Worm (Caenorhabditis elegans) whole organism, L4 larva: ENCODE measurements around the gene mtr-4.
A peak's percentile ranks its signal among the peaks of the same experiment; 100 is the strongest.

Experiments
- F10B5.3 ChIP-seq: sonication (generic microtip); optimal IDR thresholded peaks from 2 replicates; lab custom pipeline; 2016; ENCODE audit warnings: mild to moderate bottlenecking, missing genetic modification characterization, missing compliant biosample characterization
- F49E8.2 ChIP-seq: sonication (generic microtip); optimal IDR thresholded peaks from 2 replicates; lab custom pipeline; 2016; ENCODE audit warnings: missing compliant biosample characterization, mild to moderate bottlenecking, missing genetic modification characterization, borderline replicate concordance
- R02D3.7 ChIP-seq: fragments of 150-350 bp; sonication (generic microtip); optimal IDR thresholded peaks from 3 replicates; lab custom pipeline; 2014; ENCODE audit warnings: missing biosample characterization, missing genetic modification characterization
- T20F7.1 ChIP-seq: fragments of 200-800 bp; sonication (Bioruptor generic); optimal IDR thresholded peaks from 2 replicates; lab custom pipeline; 2018; ENCODE audit warnings: mild to moderate bottlenecking, missing genetic modification characterization, missing compliant biosample characterization
- T26A8.4 ChIP-seq: fragments of 200-800 bp; sonication (Bioruptor generic); IDR thresholded peaks from 2 replicates; pipeline ENCODE4 v1.3.6; 2022; ENCODE audit warnings: missing genetic modification characterization, missing compliant biosample characterization
- ZK546.5 ChIP-seq, 2 experiments: sonication (generic microtip); optimal IDR thresholded peaks; 2 replicates each; lab custom pipeline; 2017; ENCODE audit warnings: missing biosample characterization in 2 of 2, missing genetic modification characterization in 2 of 2
- aha-1 ChIP-seq: fragments of 150-350 bp; peaks from one replicate; lab custom pipeline; 2014; ENCODE audit warnings: missing biosample characterization, missing genetic modification characterization
- ceh-28 ChIP-seq: fragments of 150-350 bp; optimal IDR thresholded peaks from 2 replicates; lab custom pipeline; 2014; ENCODE audit warnings: missing biosample characterization, missing genetic modification reagents, missing genetic modification characterization
- ceh-44 ChIP-seq: fragments of 200-800 bp; sonication (Bioruptor generic); IDR thresholded peaks from 2 replicates; pipeline ENCODE4 v1.3.6; 2022; ENCODE audit warnings: missing genetic modification reagents, missing genetic modification characterization, missing compliant biosample characterization
- ceh-62 ChIP-seq: sonication (generic microtip); optimal IDR thresholded peaks from 2 replicates; lab custom pipeline; 2017; ENCODE audit warnings: missing biosample characterization, missing genetic modification characterization
- ceh-82 ChIP-seq: sonication (generic microtip); optimal IDR thresholded peaks from 2 replicates; lab custom pipeline; 2017; ENCODE audit warnings: missing biosample characterization, missing genetic modification characterization
- daf-16 ChIP-seq, 3 experiments: sonication (generic microtip); optimal IDR thresholded peaks; 2 replicates each; lab custom pipeline; 2016 to 2017; ENCODE audit warnings: missing genetic modification characterization in 3 of 3, missing genetic modification reagents in 3 of 3, mild to moderate bottlenecking in 2 of 3, missing compliant biosample characterization in 2 of 3, missing biosample characterization in 1 of 3, moderate library complexity in 1 of 3
- dmd-6 ChIP-seq: fragments of 200-800 bp; sonication (Bioruptor generic); IDR thresholded peaks from 2 replicates; pipeline ENCODE4 v1.3.6; 2022; ENCODE audit warnings: missing genetic modification reagents, missing genetic modification characterization, missing compliant biosample characterization
- dpl-1 ChIP-seq: fragments of 150-350 bp; optimal IDR thresholded peaks from 2 replicates; lab custom pipeline; 2014; ENCODE audit warnings: missing biosample characterization, missing genetic modification reagents, missing genetic modification characterization
- dve-1 ChIP-seq: sonication (generic microtip); optimal IDR thresholded peaks from 2 replicates; lab custom pipeline; 2017; ENCODE audit warnings: antibody characterized with exemption, mild to moderate bottlenecking, missing genetic modification characterization, missing compliant biosample characterization; ENCODE audit not compliant: insufficient read depth
- egl-27 ChIP-seq: sonication (generic microtip); optimal IDR thresholded peaks from 3 replicates; lab custom pipeline; 2017; ENCODE audit warnings: missing biosample characterization, missing genetic modification reagents, missing genetic modification characterization
- fos-1 ChIP-seq: fragments of 150-350 bp; optimal IDR thresholded peaks from 2 replicates; lab custom pipeline; 2014; ENCODE audit warnings: missing biosample characterization, missing genetic modification characterization
- hif-1 ChIP-seq, 2 experiments: sonication (generic microtip); optimal IDR thresholded peaks; 2 replicates each; lab custom pipeline; 2016 to 2017; ENCODE audit warnings: missing compliant biosample characterization in 2 of 2, missing genetic modification characterization in 2 of 2, missing genetic modification reagents in 2 of 2, missing genotype in 2 of 2, mild to moderate bottlenecking in 1 of 2
- hlh-11 ChIP-seq: fragments of 200-800 bp; sonication (Bioruptor generic); optimal IDR thresholded peaks from 2 replicates; lab custom pipeline; 2018; ENCODE audit warnings: mild to moderate bottlenecking, missing genetic modification characterization, missing compliant biosample characterization
- hlh-30 ChIP-seq: sonication (generic microtip); optimal IDR thresholded peaks from 2 replicates; lab custom pipeline; 2017; ENCODE audit warnings: antibody characterized with exemption, mild to moderate bottlenecking, missing genetic modification characterization, missing compliant biosample characterization; ENCODE audit not compliant: insufficient read depth
- lim-7 ChIP-seq: fragments of 200-800 bp; sonication (Bioruptor generic); IDR thresholded peaks from 2 replicates; pipeline ENCODE4 v1.3.6; 2022; ENCODE audit warnings: missing genetic modification characterization, missing compliant biosample characterization
- lin-15B ChIP-seq: fragments of 150-350 bp; sonication (generic microtip); optimal IDR thresholded peaks from 3 replicates; lab custom pipeline; 2014; ENCODE audit warnings: missing biosample characterization, missing genetic modification characterization
- lin-38 ChIP-seq: fragments of 200-800 bp; sonication (Bioruptor generic); IDR thresholded peaks from 2 replicates; pipeline ENCODE4 v1.3.6; 2022; ENCODE audit warnings: missing genetic modification reagents, missing genetic modification characterization, missing compliant biosample characterization
- lin-39 ChIP-seq: fragments of 150-350 bp; optimal IDR thresholded peaks from 2 replicates; lab custom pipeline; 2014; ENCODE audit warnings: missing biosample characterization, missing genetic modification reagents, missing genetic modification characterization
- lsy-2 ChIP-seq, 2 experiments: fragments of 150-350 bp in 1 of 2; sonication (generic microtip) in 1 of 2; optimal IDR thresholded peaks; 2 replicates each; lab custom pipeline; 2014 to 2017; ENCODE audit warnings: missing biosample characterization in 2 of 2, missing genetic modification characterization in 2 of 2
- madf-9 ChIP-seq: fragments of 200-800 bp; sonication (Bioruptor generic); conservative IDR thresholded peaks from 2 replicates; pipeline ENCODE4 v1.3.6; 2022; ENCODE audit warnings: missing genetic modification reagents, missing genetic modification characterization, missing compliant biosample characterization
- mes-2 ChIP-seq: sonication (generic microtip); optimal IDR thresholded peaks from 2 replicates; lab custom pipeline; 2016; ENCODE audit warnings: missing genotype, mild to moderate bottlenecking, missing genetic modification characterization, missing compliant biosample characterization; ENCODE audit not compliant: poor library complexity, severe bottlenecking
- nhr-10 ChIP-seq: fragments of 150-350 bp; optimal IDR thresholded peaks from 2 replicates; lab custom pipeline; 2014; ENCODE audit warnings: missing biosample characterization, missing genetic modification characterization
- nhr-11 ChIP-seq: fragments of 150-350 bp; optimal IDR thresholded peaks from 2 replicates; lab custom pipeline; 2014; ENCODE audit warnings: missing biosample characterization, missing genetic modification characterization
- nhr-111 ChIP-seq: fragments of 200-800 bp; sonication (Bioruptor generic); optimal IDR thresholded peaks from 2 replicates; lab custom pipeline; 2018; ENCODE audit warnings: mild to moderate bottlenecking, missing genetic modification characterization, missing compliant biosample characterization
- nhr-28 ChIP-seq: fragments of 150-350 bp; optimal IDR thresholded peaks from 2 replicates; lab custom pipeline; 2014; ENCODE audit warnings: missing biosample characterization, missing genetic modification characterization
- nhr-77 ChIP-seq: fragments of 150-350 bp; optimal IDR thresholded peaks from 2 replicates; lab custom pipeline; 2014; ENCODE audit warnings: missing biosample characterization, missing genetic modification characterization
- php-3 ChIP-seq: fragments of 200-800 bp; sonication (Bioruptor generic); IDR thresholded peaks from 2 replicates; pipeline ENCODE4 v1.3.6; 2022; ENCODE audit warnings: missing genetic modification reagents, missing genetic modification characterization, missing compliant biosample characterization
- pqm-1 ChIP-seq: sonication (generic microtip); optimal IDR thresholded peaks from 2 replicates; lab custom pipeline; 2017; ENCODE audit warnings: missing biosample characterization, missing genetic modification characterization
- set-16 ChIP-seq: fragments of 200-800 bp; sonication (Bioruptor generic); IDR thresholded peaks from 2 replicates; pipeline ENCODE4 v1.3.6; 2022; ENCODE audit warnings: missing genetic modification reagents, missing genetic modification characterization, missing compliant biosample characterization
- tag-97 ChIP-seq: fragments of 200-800 bp; sonication (Bioruptor generic); IDR thresholded peaks from 2 replicates; pipeline ENCODE4 v1.3.6; 2022; ENCODE audit warnings: missing genetic modification characterization, missing compliant biosample characterization
- tra-1 ChIP-seq: fragments of 200-800 bp; sonication (Bioruptor generic); IDR thresholded peaks from 2 replicates; pipeline ENCODE4 v1.3.6; 2022; ENCODE audit warnings: missing genetic modification reagents, missing genetic modification characterization, missing compliant biosample characterization
- unc-130 ChIP-seq: sonication (generic microtip); optimal IDR thresholded peaks from 2 replicates; lab custom pipeline; 2016; ENCODE audit warnings: missing genetic modification reagents, missing genetic modification characterization, missing compliant biosample characterization
- unc-62 ChIP-seq, 3 experiments: fragments of 150-350 bp in 1 of 3; sonication (generic microtip); optimal IDR thresholded peaks in 2 of 3; peaks in 1 of 3; 1 replicate in 1 of 3; 2 replicates in 2 of 3; lab custom pipeline; 2014 to 2017; ENCODE audit warnings: missing biosample characterization in 3 of 3, missing genetic modification characterization in 3 of 3, missing genetic modification reagents in 3 of 3, missing genotype in 1 of 3
- zag-1 ChIP-seq: fragments of 150-350 bp; optimal IDR thresholded peaks from 2 replicates; lab custom pipeline; 2014; ENCODE audit warnings: missing biosample characterization, missing genetic modification characterization
- ztf-7 ChIP-seq: fragments of 150-350 bp; optimal IDR thresholded peaks from 2 replicates; lab custom pipeline; 2014; ENCODE audit warnings: missing biosample characterization, missing genetic modification characterization

The mtr-4 gene

DNA sequence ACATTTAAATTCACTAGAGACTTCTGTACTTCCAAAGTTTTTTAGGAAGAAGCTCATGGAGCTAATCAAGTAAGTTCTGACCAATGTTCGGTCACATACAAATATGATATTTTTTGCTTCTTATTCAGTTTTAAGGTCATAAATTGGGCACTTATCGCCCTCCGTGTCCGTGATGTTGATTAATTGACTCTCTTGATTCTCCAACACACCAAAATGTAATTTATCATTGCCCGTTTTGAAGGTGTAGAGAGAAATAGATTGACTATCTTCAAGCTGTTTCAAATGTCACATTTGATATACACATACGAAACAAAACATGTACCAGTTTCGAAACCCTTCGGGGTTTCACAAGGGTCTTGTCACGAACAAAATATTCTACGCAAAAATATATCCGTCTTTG is 34.8 kb upstream of the mtr-4 start:
- peak in 1 of 2 experiments; percentile 91 for TF ChIP-seq unc-62 (GFP tag; optimal IDR thresholded peaks at IDR 0.05 in 1 of 2; lab: Kevin White, UChicago)
- TF ChIP-seq unc-62 (tag; optimal IDR thresholded peaks at IDR 0.05; lab: Kevin White, UChicago): no peak
- no peak for TF ChIP-seq ZK546.5 (tag; optimal IDR thresholded peaks at IDR 0.05; lab: Kevin White, UChicago)
- TF ChIP-seq dmd-6 (GFP tag; lab: Robert Waterston, UW): no peak
- TF ChIP-seq ceh-82 (tag; lab: Kevin White, UChicago): no peak
- TF ChIP-seq nhr-28 (tag; lab: Kevin White, UChicago): peak; percentile 50

DNA sequence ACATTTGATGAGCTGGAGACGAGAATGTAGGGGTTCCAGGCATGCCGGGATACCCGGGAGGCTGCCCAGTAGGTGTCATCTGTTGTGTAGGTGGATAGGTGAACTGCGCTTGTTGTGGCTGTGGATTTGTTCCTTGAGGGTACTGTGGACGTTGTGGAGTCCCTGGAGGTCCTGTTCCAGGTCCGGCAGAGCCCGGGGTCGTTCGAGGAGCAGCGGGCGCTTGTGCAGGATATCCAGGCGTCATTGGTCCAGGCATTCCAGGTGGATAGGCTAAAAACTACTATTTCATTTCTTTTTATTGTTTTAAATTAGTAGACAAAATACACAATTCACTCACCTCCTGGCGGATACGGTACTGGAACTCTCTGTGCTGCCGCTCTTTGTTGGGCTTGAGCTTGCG is 30.2 kb upstream of the mtr-4 start:
- TF ChIP-seq aha-1 (tag; lab: Kevin White, UChicago) (peak; percentile 52), ceh-62 (tag; lab: Kevin White, UChicago) (no peak), set-16 (GFP tag; lab: Robert Waterston, UW) (peak; percentile 65)

DNA sequence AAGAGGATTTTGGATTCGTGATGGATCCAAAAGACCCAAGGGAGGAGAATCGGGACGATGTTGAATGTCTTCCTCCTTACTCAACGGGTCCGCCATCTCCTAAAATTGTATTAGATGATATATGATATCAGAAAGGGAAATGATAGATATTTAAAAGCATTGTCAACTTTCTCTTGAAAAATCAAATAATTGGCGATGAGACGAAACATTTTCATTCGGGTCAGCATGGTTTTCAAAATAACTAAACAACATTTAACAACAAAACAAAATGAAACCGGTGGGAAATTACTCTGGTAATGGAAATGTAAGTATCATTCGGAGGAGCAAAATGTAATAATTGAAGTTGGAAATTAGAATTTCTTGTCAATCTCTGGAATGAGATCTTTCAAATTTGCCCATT is 29.0 kb upstream of the mtr-4 start, which contains the start of gene pis-1:
Gene pis-1 (minus strand): TSS at position 101 of the 400 bp plus-strand sequence.
- TF ChIP-seq ceh-44 (GFP tag; lab: Robert Waterston, UW): no peak

DNA sequence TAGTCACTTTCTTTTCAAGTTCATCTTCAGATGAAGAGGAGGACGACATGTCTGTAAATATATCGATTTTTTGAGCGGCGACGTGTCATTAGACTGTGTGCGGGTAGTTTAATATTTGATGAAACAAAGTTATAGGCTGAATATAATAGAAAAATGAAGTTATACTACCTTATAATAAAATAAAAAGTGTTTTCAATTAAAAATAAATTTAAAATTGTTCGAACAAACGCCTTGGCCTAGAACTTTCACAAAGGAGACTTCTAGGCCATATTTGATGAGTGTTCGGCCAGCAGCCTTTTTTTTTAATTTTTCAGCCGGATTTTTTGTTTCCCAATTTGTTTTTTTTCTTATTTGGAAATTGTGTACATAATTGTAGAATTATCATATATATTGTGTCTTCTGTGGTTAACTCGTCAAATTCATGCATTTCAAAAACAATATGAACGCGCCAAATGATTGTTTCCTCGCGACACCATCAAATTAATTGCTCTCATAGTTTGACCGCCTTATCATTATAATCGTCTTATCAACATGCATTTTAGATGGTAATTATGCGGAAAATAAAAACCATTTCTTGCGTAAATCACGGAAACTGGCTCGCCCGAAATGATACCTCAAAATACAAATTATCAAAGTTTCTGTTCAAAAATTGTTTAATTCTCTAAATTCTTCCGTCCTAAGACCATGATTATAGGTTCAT is 28.0 kb upstream of the mtr-4 start, which contains the start of gene T13F2.2:
Gene T13F2.2 (minus strand): TSS at position 51 of the 700 bp plus-strand sequence.
- no peak for TF ChIP-seq F49E8.2 (tag; lab: Kevin White, UChicago)
- TF ChIP-seq ceh-28 (tag; lab: Kevin White, UChicago): no peak
- TF ChIP-seq tag-97 (GFP tag; lab: Robert Waterston, UW): no peak
- no peak for TF ChIP-seq set-16 (GFP tag; lab: Robert Waterston, UW)
- no peak for TF ChIP-seq egl-27 (tag; lab: Kevin White, UChicago)
- TF ChIP-seq ztf-7 (tag; lab: Kevin White, UChicago): no peak
- TF ChIP-seq hlh-30 (tag; lab: Kevin White, UChicago): no peak
- TF ChIP-seq lsy-2 (tag; optimal IDR thresholded peaks at IDR 0.05; lab: Kevin White, UChicago): peak in 1 of 2 experiments; percentile 15
- no peak for TF ChIP-seq T26A8.4 (GFP tag; lab: Robert Waterston, UW)
- TF ChIP-seq php-3: peak; percentile 95
- TF ChIP-seq nhr-28 (tag; lab: Kevin White, UChicago): peak; percentile 72
- TF ChIP-seq nhr-77 (tag; lab: Kevin White, UChicago): peak; percentile 11
- 0 out of 2 replicates have a peak, but pooled peaks have one; percentile 16 for TF ChIP-seq lin-38 (GFP tag; lab: Robert Waterston, UW)
- no peak for TF ChIP-seq nhr-10 (tag; lab: Kevin White, UChicago)
- peak in 1 of 2 experiments; percentile 5 for TF ChIP-seq hif-1 (tag; optimal IDR thresholded peaks at IDR 0.05; lab: Kevin White, UChicago)
- peak; percentile 46 for TF ChIP-seq unc-130 (GFP tag; lab: Kevin White, UChicago)
- TF ChIP-seq fos-1 (tag; lab: Kevin White, UChicago): no peak
- peak; percentile 58 for TF ChIP-seq dve-1 (tag; lab: Kevin White, UChicago)
- no peak for TF ChIP-seq daf-16 (GFP tag; optimal IDR thresholded peaks at IDR 0.05; lab: Kevin White, UChicago)
- peak; percentile 86 for TF ChIP-seq daf-16 (tag; optimal IDR thresholded peaks at IDR 0.05; lab: Kevin White, UChicago)
- no peak for TF ChIP-seq lim-7 (GFP tag; lab: Robert Waterston, UW)
- peak; percentile 23 for TF ChIP-seq dpl-1 (GFP tag; lab: Kevin White, UChicago)
- no peak for TF ChIP-seq lin-39 (tag; lab: Kevin White, UChicago)
- TF ChIP-seq nhr-111 (GFP tag; lab: Kevin White, UChicago): no peak
- TF ChIP-seq hlh-11: peak; percentile 59
- peak; percentile 70; the same call in 1 of the 2 replicates for TF ChIP-seq dmd-6 (GFP tag; lab: Robert Waterston, UW)
- TF ChIP-seq unc-62 (GFP tag; optimal IDR thresholded peaks at IDR 0.05 in 1 of 2; lab: Kevin White, UChicago): peak in 1 of 2 experiments; percentile 2
- no peak for TF ChIP-seq unc-62 (tag; optimal IDR thresholded peaks at IDR 0.05; lab: Kevin White, UChicago)
- TF ChIP-seq T20F7.1: no peak
- no peak for TF ChIP-seq ceh-44 (GFP tag; lab: Robert Waterston, UW)
- TF ChIP-seq mes-2 (tag; lab: Kevin White, UChicago): peak; percentile 73
- no peak for TF ChIP-seq zag-1 (tag; lab: Kevin White, UChicago)
- TF ChIP-seq pqm-1 (tag; lab: Kevin White, UChicago): peak; percentile 86
- no peak for TF ChIP-seq madf-9
- no peak for TF ChIP-seq F10B5.3 (tag; lab: Kevin White, UChicago)
- TF ChIP-seq nhr-11 (tag; lab: Kevin White, UChicago): no peak
- TF ChIP-seq lin-15B: no peak
- TF ChIP-seq tra-1 (GFP tag; lab: Robert Waterston, UW): no peak
- TF ChIP-seq R02D3.7 (tag; lab: Kevin White, UChicago): no peak
